Worm (Caenorhabditis elegans) whole organism, mixed stage, embryonic: ENCODE results near the gene Y94H6A.7.

ENCODE experiments used
- bed-3 ChIP-seq: fragments of 200-800 bp; sonication (Bioruptor generic); optimal IDR thresholded peaks from 3 replicates; lab custom pipeline; 2018; ENCODE audit warnings: mild to moderate bottlenecking, missing genetic modification characterization, moderate library complexity, missing compliant biosample characterization
- ceh-43 ChIP-seq: fragments of 200-800 bp; sonication (Bioruptor generic); optimal IDR thresholded peaks from 2 replicates; lab custom pipeline; 2018; ENCODE audit warnings: mild to moderate bottlenecking, missing genetic modification characterization, moderate library complexity, missing compliant biosample characterization
- elt-1 ChIP-seq: sonication (generic microtip); optimal IDR thresholded peaks from 2 replicates; lab custom pipeline; 2017; ENCODE audit warnings: missing genetic modification characterization, mild to moderate bottlenecking, missing compliant biosample characterization, antibody characterized with exemption, moderate library complexity, borderline replicate concordance; ENCODE audit not compliant: insufficient read depth
- nhr-12 ChIP-seq: fragments of 150-350 bp; optimal IDR thresholded peaks from 2 replicates; lab custom pipeline; 2014; ENCODE audit warnings: missing biosample characterization, missing genetic modification characterization
- nhr-237 ChIP-seq: fragments of 150-350 bp; optimal IDR thresholded peaks from 2 replicates; lab custom pipeline; 2014; ENCODE audit warnings: missing biosample characterization, missing genetic modification characterization
- nhr-28 ChIP-seq: fragments of 150-350 bp; optimal IDR thresholded peaks from 2 replicates; lab custom pipeline; 2014; ENCODE audit warnings: missing biosample characterization, missing genetic modification characterization
- snpc-4 ChIP-seq: fragments of 150-350 bp; optimal IDR thresholded peaks from 2 replicates; lab custom pipeline; 2014; ENCODE audit warnings: missing biosample characterization, missing genetic modification characterization
- unc-39 ChIP-seq: fragments of 150-350 bp; optimal IDR thresholded peaks from 2 replicates; lab custom pipeline; 2014; ENCODE audit warnings: missing biosample characterization, missing genetic modification characterization
- unc-62 ChIP-seq: fragments of 150-350 bp; optimal IDR thresholded peaks from 2 replicates; lab custom pipeline; 2014; ENCODE audit warnings: missing biosample characterization, missing genetic modification reagents, missing genetic modification characterization
- ztf-11 ChIP-seq: fragments of 150-350 bp; optimal IDR thresholded peaks from 2 replicates; lab custom pipeline; 2014; ENCODE audit warnings: missing biosample characterization, missing genetic modification characterization

DNA sequence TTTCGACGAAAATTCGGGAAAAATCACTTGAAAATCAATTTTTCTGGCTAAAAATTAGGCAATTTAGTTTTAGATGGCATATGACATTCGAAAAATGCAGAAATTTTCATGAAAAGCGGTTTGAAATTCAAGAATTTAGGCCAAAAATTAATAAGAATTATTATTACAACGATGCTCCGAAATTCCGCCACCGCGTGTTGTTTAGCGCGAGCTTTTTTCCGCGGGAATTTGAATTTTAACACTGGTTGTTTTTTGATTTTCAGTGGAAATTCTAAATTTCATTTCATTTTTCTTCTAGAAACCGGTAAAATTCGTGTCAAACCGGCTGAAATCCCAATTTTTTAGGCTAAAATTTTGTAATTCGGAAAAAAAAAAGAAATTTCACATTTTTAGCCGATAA lies 45.7 kb downstream of the Y94H6A.7 start:
- no peak for TF ChIP-seq elt-1
- TF ChIP-seq snpc-4 = no peak
- TF ChIP-seq unc-62 (GFP tag; lab: Kevin White, UChicago) = no peak
- no peak for TF ChIP-seq unc-39 (tag; lab: Kevin White, UChicago)
- TF ChIP-seq ceh-43 (GFP tag; lab: Kevin White, UChicago) = no peak
- TF ChIP-seq nhr-12 (tag; lab: Kevin White, UChicago) = no peak
- no peak for TF ChIP-seq bed-3 (GFP tag; lab: Kevin White, UChicago)
- TF ChIP-seq nhr-28 (tag; lab: Kevin White, UChicago) = no peak
- no peak for TF ChIP-seq ztf-11 (tag; lab: Kevin White, UChicago)
- TF ChIP-seq nhr-237 (tag; lab: Kevin White, UChicago) = no peak
